Fruit fly (Drosophila melanogaster) whole organism, embryonic: ENCODE data around the gene CG12581.
A peak's percentile ranks its signal among the peaks of the same experiment; 100 is the strongest.

Experiments used
- Atf3 ChIP-seq: fragments of 200-800 bp; sonication (Bioruptor generic); optimal IDR thresholded peaks from 3 replicates; lab custom pipeline; 2016; ENCODE audit warnings: missing biosample characterization, missing genetic modification characterization
- Bgb ChIP-seq: fragments of 200-800 bp; sonication (Bioruptor generic); IDR thresholded peaks from 2 replicates; pipeline ENCODE4 v1.3.6; 2022; ENCODE audit warnings: missing biosample characterization, missing genetic modification characterization; ENCODE audit not compliant: partially characterized antibody
- BtbVII ChIP-seq: fragments of 200-800 bp; sonication (Bioruptor generic); optimal IDR thresholded peaks from 3 replicates; lab custom pipeline; 2017; ENCODE audit warnings: missing biosample characterization, mild to moderate bottlenecking, missing genetic modification characterization
- CG12236 ChIP-seq: fragments of 200-800 bp; sonication (Bioruptor generic); optimal IDR thresholded peaks from 2 replicates; lab custom pipeline; 2016; ENCODE audit warnings: missing biosample characterization, missing genetic modification characterization
- CG1233 ChIP-seq: fragments of 200-800 bp; sonication (Bioruptor generic); optimal IDR thresholded peaks from 4 replicates; lab custom pipeline; 2018; ENCODE audit warnings: missing biosample characterization, mild to moderate bottlenecking, missing genetic modification characterization
- CG13894 ChIP-seq: fragments of 200-800 bp; sonication (Bioruptor generic); optimal IDR thresholded peaks from 3 replicates; lab custom pipeline; 2018; ENCODE audit warnings: missing biosample characterization, mild to moderate bottlenecking, missing genetic modification characterization, moderate library complexity
- CG14014 ChIP-seq: fragments of 200-800 bp; sonication (Bioruptor generic); IDR thresholded peaks from 2 replicates; pipeline ENCODE4 v1.3.6; 2022; ENCODE audit warnings: missing biosample characterization, missing genetic modification characterization
- CG15269 ChIP-seq: fragments of 200-800 bp; sonication (Bioruptor generic); optimal IDR thresholded peaks from 2 replicates; lab custom pipeline; 2018; ENCODE audit warnings: missing biosample characterization, mild to moderate bottlenecking, missing genetic modification characterization, moderate library complexity
- CG1603 ChIP-seq: fragments of 200-800 bp; sonication (Bioruptor generic); optimal IDR thresholded peaks from 2 replicates; lab custom pipeline; 2019; ENCODE audit warnings: missing biosample characterization, mild to moderate bottlenecking, missing genetic modification characterization, moderate library complexity
- CG17361 ChIP-seq: fragments of 200-800 bp; sonication (Bioruptor generic); IDR thresholded peaks from 3 replicates; pipeline ENCODE4 v1.3.6; 2022; ENCODE audit warnings: missing biosample characterization, missing genetic modification characterization
- CG2120 ChIP-seq: fragments of 200-800 bp; sonication (Bioruptor generic); optimal IDR thresholded peaks from 3 replicates; lab custom pipeline; 2016; ENCODE audit warnings: missing biosample characterization, missing genetic modification characterization
- CG30403 ChIP-seq: fragments of 200-800 bp; sonication (Bioruptor generic); optimal IDR thresholded peaks from 3 replicates; lab custom pipeline; 2016; ENCODE audit warnings: missing biosample characterization, missing genetic modification characterization
- CG3281 ChIP-seq: fragments of 200-800 bp; sonication (Bioruptor generic); optimal IDR thresholded peaks from 3 replicates; lab custom pipeline; 2017; ENCODE audit warnings: missing biosample characterization, mild to moderate bottlenecking, missing genetic modification characterization
- CG3838 ChIP-seq: fragments of 200-800 bp; sonication (Bioruptor generic); optimal IDR thresholded peaks from 3 replicates; lab custom pipeline; 2016; ENCODE audit warnings: missing biosample characterization, missing genetic modification characterization
- CG42726 ChIP-seq: fragments of 200-800 bp; sonication (Bioruptor generic); IDR thresholded peaks from 2 replicates; pipeline ENCODE4 v1.3.6; 2022; ENCODE audit warnings: missing biosample characterization, missing genetic modification characterization; ENCODE audit not compliant: partially characterized antibody
- CG4328 ChIP-seq: fragments of 200-800 bp; sonication (Bioruptor generic); optimal IDR thresholded peaks from 3 replicates; lab custom pipeline; 2017; ENCODE audit warnings: missing biosample characterization, missing genetic modification reagents, missing genetic modification characterization
- CG4854 ChIP-seq: fragments of 200-800 bp; sonication (Bioruptor generic); optimal IDR thresholded peaks from 2 replicates; lab custom pipeline; 2016; ENCODE audit warnings: missing biosample characterization, missing genetic modification characterization, inconsistent platforms
- CG5180 ChIP-seq: fragments of 200-800 bp; sonication (Bioruptor generic); optimal IDR thresholded peaks from 3 replicates; lab custom pipeline; 2017; ENCODE audit warnings: missing biosample characterization, missing genetic modification characterization, mild to moderate bottlenecking, moderate library complexity, missing genetic modification reagents
- CG7271 ChIP-seq: fragments of 200-800 bp; sonication (Bioruptor generic); optimal IDR thresholded peaks from 2 replicates; lab custom pipeline; 2018; ENCODE audit warnings: missing biosample characterization, mild to moderate bottlenecking, missing genetic modification characterization, moderate library complexity
- CG7372 ChIP-seq: fragments of 200-800 bp; sonication (Bioruptor generic); IDR thresholded peaks from 2 replicates; pipeline ENCODE4 v1.3.6; 2022; ENCODE audit warnings: missing biosample characterization, missing genetic modification characterization
- CG7963 ChIP-seq: fragments of 200-800 bp; sonication (Bioruptor generic); IDR thresholded peaks from 3 replicates; pipeline ENCODE4 v1.3.6; 2022; ENCODE audit warnings: missing biosample characterization, missing genetic modification characterization; ENCODE audit not compliant: partially characterized antibody
- Deaf1 ChIP-seq: fragments of 200-800 bp; optimal IDR thresholded peaks from 3 replicates; lab custom pipeline; 2019; ENCODE audit warnings: missing biosample characterization, mild to moderate bottlenecking, missing genetic modification characterization, moderate library complexity
- Fer1 ChIP-seq: fragments of 200-800 bp; sonication (Bioruptor generic); optimal IDR thresholded peaks from 2 replicates; lab custom pipeline; 2017; ENCODE audit warnings: missing biosample characterization, mild to moderate bottlenecking, missing genetic modification characterization
- Hand ChIP-seq: fragments of 200-800 bp; sonication (Bioruptor generic); optimal IDR thresholded peaks from 2 replicates; lab custom pipeline; 2017; ENCODE audit warnings: mild to moderate bottlenecking, missing biosample characterization, missing genetic modification reagents, missing genetic modification characterization
- Hr78 ChIP-seq, 2 experiments: fragments of 200-800 bp in 1 of 2; fragments of >200 bp in 1 of 2; sonication (Bioruptor generic) in 1 of 2; optimal IDR thresholded peaks; 2 replicates each; lab custom pipeline; 2017 to 2019; ENCODE audit warnings: missing biosample characterization in 2 of 2, missing genetic modification characterization in 2 of 2, mild to moderate bottlenecking in 1 of 2, moderate library complexity in 1 of 2
- Lpt ChIP-seq: fragments of >200 bp; optimal IDR thresholded peaks from 2 replicates; lab custom pipeline; 2018; ENCODE audit warnings: missing biosample characterization, missing genetic modification characterization
- Scr ChIP-seq: fragments of 200-800 bp; sonication (Bioruptor generic); IDR thresholded peaks from 2 replicates; pipeline ENCODE4 v1.3.6; 2022; ENCODE audit warnings: missing biosample characterization, missing genetic modification characterization; ENCODE audit not compliant: partially characterized antibody
- YL-1 ChIP-seq: fragments of 200-800 bp; sonication (Bioruptor generic); optimal IDR thresholded peaks from 3 replicates; lab custom pipeline; 2017; ENCODE audit warnings: missing biosample characterization, mild to moderate bottlenecking, missing genetic modification characterization
- al ChIP-seq: fragments of 200-800 bp; sonication (Bioruptor generic); IDR thresholded peaks from 2 replicates; pipeline ENCODE4 v1.3.6; 2022; ENCODE audit warnings: missing biosample characterization, missing genetic modification characterization
- ara ChIP-seq: fragments of 200-800 bp; sonication (Bioruptor generic); IDR thresholded peaks from 2 replicates; pipeline ENCODE4 v1.3.6; 2022; ENCODE audit warnings: missing biosample characterization, missing genetic modification characterization
- bbx ChIP-seq: fragments of 200-800 bp; sonication (Bioruptor generic); IDR thresholded peaks from 2 replicates; pipeline ENCODE4 v1.3.6; 2022; ENCODE audit warnings: missing biosample characterization, missing genetic modification characterization; ENCODE audit not compliant: partially characterized antibody
- chn ChIP-seq: fragments of 200-800 bp; sonication (Bioruptor generic); optimal IDR thresholded peaks from 2 replicates; lab custom pipeline; 2016; ENCODE audit warnings: missing biosample characterization, missing genetic modification characterization
- croc ChIP-seq: fragments of 200-800 bp; sonication (Bioruptor generic); conservative IDR thresholded peaks from 3 replicates; pipeline ENCODE4 v1.3.6; 2022; ENCODE audit warnings: missing biosample characterization, missing genetic modification characterization
- dimm ChIP-seq: fragments of 200-800 bp; sonication (Bioruptor generic); IDR thresholded peaks from 2 replicates; pipeline ENCODE4 v1.3.6; 2022; ENCODE audit warnings: missing biosample characterization, missing genetic modification characterization
- fd64A ChIP-seq: fragments of 200-800 bp; sonication (Bioruptor generic); optimal IDR thresholded peaks from 3 replicates; lab custom pipeline; 2018; ENCODE audit warnings: missing biosample characterization, mild to moderate bottlenecking, missing genetic modification characterization
- gsb ChIP-seq: fragments of 200-800 bp; sonication (Bioruptor generic); IDR thresholded peaks from 2 replicates; pipeline ENCODE4 v1.3.6; 2022; ENCODE audit warnings: missing biosample characterization, missing genetic modification characterization
- jigr1 ChIP-seq: fragments of 200-800 bp; sonication (Bioruptor generic); IDR thresholded peaks from 3 replicates; pipeline ENCODE4 v1.3.6; 2022; ENCODE audit warnings: missing biosample characterization, missing genetic modification characterization
- klu ChIP-seq: fragments of 200-800 bp; sonication (Bioruptor generic); IDR thresholded peaks from 2 replicates; pipeline ENCODE4 v1.3.6; 2022; ENCODE audit warnings: missing biosample characterization, missing genetic modification characterization
- onecut ChIP-seq: fragments of 200-800 bp; sonication (Bioruptor generic); IDR thresholded peaks from 2 replicates; pipeline ENCODE4 v1.3.6; 2022; ENCODE audit warnings: missing biosample characterization, missing genetic modification characterization
- salm ChIP-seq: fragments of 200-800 bp; sonication (Bioruptor generic); optimal IDR thresholded peaks from 2 replicates; lab custom pipeline; 2018; ENCODE audit warnings: missing biosample characterization, mild to moderate bottlenecking, missing genetic modification characterization
- scrt ChIP-seq: fragments of 200-800 bp; sonication (Bioruptor generic); optimal IDR thresholded peaks from 2 replicates; lab custom pipeline; 2018; ENCODE audit warnings: missing biosample characterization, mild to moderate bottlenecking, missing genetic modification characterization, moderate library complexity
- slbo ChIP-seq: fragments of 200-800 bp; sonication (Bioruptor generic); IDR thresholded peaks from 2 replicates; pipeline ENCODE4 v1.3.6; 2022; ENCODE audit warnings: missing biosample characterization, missing genetic modification characterization
- sna ChIP-seq: fragments of 200-800 bp; sonication (Bioruptor generic); IDR thresholded peaks from 2 replicates; pipeline ENCODE4 v1.3.6; 2022; ENCODE audit warnings: missing biosample characterization, missing genetic modification characterization; ENCODE audit not compliant: partially characterized antibody
- sob ChIP-seq: fragments of 200-800 bp; sonication (Bioruptor generic); IDR thresholded peaks from 2 replicates; pipeline ENCODE4 v1.3.6; 2022; ENCODE audit warnings: missing biosample characterization, missing genetic modification characterization
- stc ChIP-seq: fragments of 200-800 bp; sonication (Bioruptor generic); IDR thresholded peaks from 2 replicates; pipeline ENCODE4 v1.3.6; 2022; ENCODE audit warnings: missing biosample characterization, missing genetic modification characterization
- tap ChIP-seq: fragments of 200-800 bp; optimal IDR thresholded peaks from 3 replicates; lab custom pipeline; 2019; ENCODE audit warnings: missing biosample characterization, mild to moderate bottlenecking, missing genetic modification characterization, moderate library complexity
- tx ChIP-seq: fragments of 200-800 bp; sonication (Bioruptor generic); optimal IDR thresholded peaks from 2 replicates; lab custom pipeline; 2016; ENCODE audit warnings: missing biosample characterization, missing genetic modification characterization
- unc-4 ChIP-seq: fragments of 200-800 bp; sonication (Bioruptor generic); IDR thresholded peaks from 2 replicates; pipeline ENCODE4 v1.3.6; 2022; ENCODE audit warnings: missing biosample characterization, missing genetic modification characterization; ENCODE audit not compliant: partially characterized antibody

Gene CG12581

DNA sequence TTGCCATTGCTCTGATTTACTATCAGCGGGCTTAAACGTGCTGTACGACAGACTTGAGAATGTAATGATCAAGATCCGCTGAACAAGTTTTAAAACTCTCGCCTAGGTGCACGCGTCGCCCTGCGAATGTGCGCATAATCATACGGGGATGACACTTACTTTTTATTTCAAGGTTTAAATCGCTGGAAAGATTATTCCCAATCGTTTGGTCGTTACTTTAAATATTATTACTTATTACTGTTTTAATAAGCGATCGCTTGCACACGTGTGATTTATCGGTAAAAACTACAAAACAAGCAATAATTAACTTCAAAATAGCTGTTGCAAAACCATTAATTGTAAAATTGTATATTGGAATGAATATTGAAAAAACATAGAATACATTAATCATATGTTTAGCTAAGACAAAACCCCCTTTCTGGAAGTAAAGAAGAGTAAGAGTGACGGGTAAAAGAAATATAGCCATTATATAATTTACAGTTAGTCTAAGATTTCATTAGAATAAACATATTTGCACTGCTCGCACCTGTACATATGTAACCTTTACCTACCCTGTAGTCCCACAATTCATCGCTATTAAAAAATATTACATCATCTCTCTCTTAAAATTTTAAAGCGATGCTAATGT, 54.8 kb downstream of the CG12581 start, which contains the start of gene DhpD (continued):
- TF ChIP-seq sna (no peak), slbo (GFP tag; lab: Robert Waterston, UW) (peak; percentile 86), salm (no peak), Scr (GFP tag; lab: Robert Waterston, UW) (peak; percentile 74), Atf3 (GFP tag; lab: Kevin White, UChicago) (no peak), bbx (GFP tag; lab: Robert Waterston, UW) (peak; percentile 93), Deaf1 (no peak), CG14014 (GFP tag; lab: Robert Waterston, UW) (peak; percentile 54), CG1603 (peak; percentile 66), fd64A (no peak), CG12236 (GFP tag; lab: Kevin White, UChicago) (no peak), unc-4 (no peak), CG17361 (peak; percentile 78), dimm (GFP tag; lab: Robert Waterston, UW) (0 out of 2 replicates have a peak, but pooled peaks have one; percentile 16), CG7372 (GFP tag; lab: Robert Waterston, UW) (peak; percentile 48; the same call in 1 of the 2 replicates), croc (peak; percentile 42; the same call in 2 of the 3 replicates), onecut (peak; percentile 60), Lpt (GFP tag; lab: Kevin White, UChicago) (no peak), tap (tag; lab: Kevin White, UChicago) (peak; percentile 50), stc (GFP tag; lab: Robert Waterston, UW) (peak; percentile 65; the same call in 1 of the 2 replicates), CG42726 (GFP tag; lab: Robert Waterston, UW) (peak; percentile 88; the same call in 1 of the 2 replicates), CG2120 (GFP tag; lab: Kevin White, UChicago) (peak; percentile 88), CG30403 (GFP tag; lab: Kevin White, UChicago) (peak; percentile 75), CG7963 (peak; percentile 94), Fer1 (peak; percentile 75), CG5180 (GFP tag; lab: Kevin White, UChicago) (no peak), CG1233 (peak; percentile 72), al (GFP tag; lab: Robert Waterston, UW) (peak; percentile 46; the same call in 1 of the 2 replicates), CG7271 (no peak), BtbVII (GFP tag; lab: Kevin White, UChicago) (peak; percentile 64), YL-1 (GFP tag; lab: Kevin White, UChicago) (no peak), Hr78 (GFP tag; optimal IDR thresholded peaks at IDR 0.05; lab: Kevin White, UChicago) (no peak), CG3838 (GFP tag; lab: Kevin White, UChicago) (no peak), sob (GFP tag; lab: Robert Waterston, UW) (peak; percentile 76), CG15269 (tag; lab: Kevin White, UChicago) (peak; percentile 75), scrt (GFP tag; lab: Kevin White, UChicago) (no peak), CG4854 (GFP tag; lab: Kevin White, UChicago) (peak; percentile 39), CG3281 (peak; percentile 82), chn (peak; percentile 37), CG4328 (GFP tag; lab: Kevin White, UChicago) (peak; percentile 66), klu (GFP tag; lab: Robert Waterston, UW) (peak; percentile 45), ara (peak; percentile 76), Hand (GFP tag; lab: Kevin White, UChicago) (no peak), Bgb (GFP tag; lab: Robert Waterston, UW) (peak; percentile 100), jigr1 (GFP tag; lab: Robert Waterston, UW) (0 out of 3 replicates have a peak, but pooled peaks have one; percentile 30), gsb (GFP tag; lab: Robert Waterston, UW) (peak; percentile 38; the same call in 1 of the 2 replicates), CG13894 (peak; percentile 78), tx (no peak)
